Fruit fly (Drosophila melanogaster): ENCODE data around the gene CG43448.

DNA sequence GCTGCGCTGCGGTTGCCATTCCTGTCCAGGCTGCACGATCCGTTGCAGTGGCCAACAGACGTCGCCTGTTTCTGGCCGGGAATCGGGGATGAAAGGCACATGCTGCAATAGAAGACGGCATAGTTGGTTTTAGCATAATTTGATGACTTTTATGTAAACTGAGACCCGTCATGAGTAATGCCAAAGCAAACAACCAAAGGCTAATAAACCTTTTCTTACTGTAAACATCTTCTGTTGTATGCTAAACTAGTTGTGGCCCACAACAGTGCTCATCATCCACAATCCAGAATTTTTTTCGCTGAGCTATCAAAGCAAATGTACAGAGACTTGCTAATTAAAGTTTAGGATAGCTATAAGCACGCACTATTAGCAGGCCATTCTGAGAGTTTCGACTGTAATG, 38.7 kb downstream of the CG43448 start:
- TF ChIP-seq Hr39 (GFP tag; optimal IDR thresholded peaks at IDR 0.05) (no peak), fd85E (GFP tag; optimal IDR thresholded peaks at IDR 0.05) (no peak), CG9139 (GFP tag; optimal IDR thresholded peaks at IDR 0.05) (no peak)
